Worm (Caenorhabditis elegans) whole organism, L3 larva: ENCODE results near the gene grd-6.

ENCODE experiments used
- R02D3.7 ChIP-seq: fragments of 150-350 bp; optimal IDR thresholded peaks from 2 replicates; lab custom pipeline; 2014; ENCODE audit warnings: missing biosample characterization, missing genetic modification characterization
- ceh-9 ChIP-seq: sonication (generic microtip); optimal IDR thresholded peaks from 2 replicates; lab custom pipeline; 2018; ENCODE audit warnings: missing biosample characterization, missing genetic modification characterization
- jun-1 ChIP-seq: fragments of 150-350 bp; optimal IDR thresholded peaks from 2 replicates; lab custom pipeline; 2014; ENCODE audit warnings: missing biosample characterization, missing genetic modification reagents, missing genetic modification characterization
- unc-62 ChIP-seq: fragments of 150-350 bp; sonication (generic microtip); optimal IDR thresholded peaks from 4 replicates; lab custom pipeline; 2014; ENCODE audit warnings: missing biosample characterization, missing genetic modification reagents, missing genetic modification characterization
- ztf-4 ChIP-seq: fragments of 150-350 bp; optimal IDR thresholded peaks from 2 replicates; lab custom pipeline; 2014; ENCODE audit warnings: missing biosample characterization, missing genetic modification characterization

- TF ChIP-seq ceh-9 (tag; lab: Kevin White, UChicago), result no peak
- TF ChIP-seq ztf-4 (tag; lab: Kevin White, UChicago), result no peak
- TF ChIP-seq R02D3.7 (tag; lab: Kevin White, UChicago), result no peak
- no peak for TF ChIP-seq unc-62 (GFP tag; lab: Kevin White, UChicago)
- no peak for TF ChIP-seq jun-1 (tag; lab: Kevin White, UChicago)
Measured at ce11 chrV:9268202-9268601, 46.5 kb downstream of the grd-6 start.
